Fruit fly (Drosophila melanogaster) whole organism, embryonic: ENCODE results near the gene CG7379.

Source experiments
- Atf-2 ChIP-seq: fragments of 200-800 bp; sonication (Bioruptor generic); optimal IDR thresholded peaks from 2 replicates; lab custom pipeline; 2016; ENCODE audit warnings: missing biosample characterization, missing genetic modification characterization
- CG10209 ChIP-seq: fragments of 200-800 bp; sonication (Bioruptor generic); optimal IDR thresholded peaks from 3 replicates; lab custom pipeline; 2017; ENCODE audit warnings: missing biosample characterization, mild to moderate bottlenecking, missing genetic modification characterization, missing genetic modification reagents
- CG12942 ChIP-seq: fragments of 200-800 bp; sonication (Bioruptor generic); optimal IDR thresholded peaks from 3 replicates; lab custom pipeline; 2016; ENCODE audit warnings: missing biosample characterization, missing genetic modification characterization
- CG13894 ChIP-seq: fragments of 200-800 bp; sonication (Bioruptor generic); optimal IDR thresholded peaks from 3 replicates; lab custom pipeline; 2018; ENCODE audit warnings: missing biosample characterization, mild to moderate bottlenecking, missing genetic modification characterization, moderate library complexity
- CG14014 ChIP-seq: fragments of 200-800 bp; sonication (Bioruptor generic); IDR thresholded peaks from 2 replicates; pipeline ENCODE4 v1.3.6; 2022; ENCODE audit warnings: missing biosample characterization, missing genetic modification characterization
- CG14050 ChIP-seq: fragments of 200-800 bp; sonication (Bioruptor generic); IDR thresholded peaks from 3 replicates; pipeline ENCODE4 v1.3.6; 2022; ENCODE audit warnings: missing biosample characterization, missing genetic modification characterization
- CG14710 ChIP-seq: fragments of 200-800 bp; sonication (Bioruptor generic); optimal IDR thresholded peaks from 3 replicates; lab custom pipeline; 2019; ENCODE audit warnings: missing biosample characterization, mild to moderate bottlenecking, missing genetic modification characterization, moderate library complexity
- CG15514 ChIP-seq: fragments of 200-800 bp; sonication (Bioruptor generic); optimal IDR thresholded peaks from 3 replicates; lab custom pipeline; 2017; ENCODE audit warnings: missing biosample characterization, missing genetic modification characterization, mild to moderate bottlenecking, moderate library complexity, missing genetic modification reagents
- CG16815 ChIP-seq: fragments of 200-800 bp; sonication (Bioruptor generic); optimal IDR thresholded peaks from 3 replicates; lab custom pipeline; 2017; ENCODE audit warnings: missing biosample characterization, mild to moderate bottlenecking, missing genetic modification characterization
- CG16863 ChIP-seq: fragments of 200-800 bp; sonication (Bioruptor generic); optimal IDR thresholded peaks from 3 replicates; lab custom pipeline; 2016; ENCODE audit warnings: missing biosample characterization, missing genetic modification characterization
- CG18011 ChIP-seq: fragments of 200-800 bp; sonication (Bioruptor generic); optimal IDR thresholded peaks from 2 replicates; lab custom pipeline; 2017; ENCODE audit warnings: missing biosample characterization, missing genetic modification characterization, mild to moderate bottlenecking, moderate library complexity, missing genotype
- CG3065 ChIP-seq: fragments of 200-800 bp; sonication (Bioruptor generic); optimal IDR thresholded peaks from 2 replicates; lab custom pipeline; 2016; ENCODE audit warnings: missing biosample characterization, missing genetic modification characterization
- CG3847 ChIP-seq: fragments of 200-800 bp; sonication (Bioruptor generic); IDR thresholded peaks from 2 replicates; pipeline ENCODE4 v1.3.6; 2022; ENCODE audit warnings: missing biosample characterization, missing genetic modification characterization
- CG6765 ChIP-seq: fragments of 200-800 bp; sonication (Bioruptor generic); optimal IDR thresholded peaks from 3 replicates; lab custom pipeline; 2017; ENCODE audit warnings: missing biosample characterization, mild to moderate bottlenecking, missing genetic modification characterization
- CG6813 ChIP-seq: fragments of 200-800 bp; sonication (Bioruptor generic); optimal IDR thresholded peaks from 2 replicates; lab custom pipeline; 2017; ENCODE audit warnings: missing biosample characterization, missing genetic modification characterization, mild to moderate bottlenecking, moderate library complexity, missing genetic modification reagents
- CG7271 ChIP-seq: fragments of 200-800 bp; sonication (Bioruptor generic); optimal IDR thresholded peaks from 2 replicates; lab custom pipeline; 2018; ENCODE audit warnings: missing biosample characterization, mild to moderate bottlenecking, missing genetic modification characterization, moderate library complexity
- CG8359 ChIP-seq: fragments of 200-800 bp; sonication (Bioruptor generic); optimal IDR thresholded peaks from 2 replicates; lab custom pipeline; 2017; ENCODE audit warnings: missing biosample characterization, mild to moderate bottlenecking, missing genetic modification characterization, borderline replicate concordance
- CkIIα-i1 ChIP-seq: fragments of 200-800 bp; sonication (Bioruptor generic); IDR thresholded peaks from 2 replicates; pipeline ENCODE4 v1.3.6; 2022; ENCODE audit warnings: missing biosample characterization, missing genetic modification characterization
- Doc3 ChIP-seq: fragments of 200-800 bp; sonication (Bioruptor generic); IDR thresholded peaks from 3 replicates; pipeline ENCODE4 v1.3.6; 2022; ENCODE audit warnings: missing biosample characterization, missing genetic modification characterization; ENCODE audit not compliant: partially characterized antibody
- E2f1 ChIP-seq: fragments of 200-800 bp; sonication (Bioruptor generic); IDR thresholded peaks from 2 replicates; pipeline ENCODE4 v1.3.6; 2022; ENCODE audit warnings: missing biosample characterization, missing genetic modification characterization
- HmgZ ChIP-seq: fragments of 200-800 bp; sonication (Bioruptor generic); optimal IDR thresholded peaks from 2 replicates; lab custom pipeline; 2018; ENCODE audit warnings: missing biosample characterization, mild to moderate bottlenecking, missing genetic modification characterization
- Med ChIP-seq: fragments of 200-800 bp; sonication (Bioruptor generic); peaks from one replicate; lab custom pipeline; 2016; ENCODE audit warnings: missing biosample characterization, missing genetic modification characterization, mild to moderate bottlenecking, inconsistent platforms, moderate library complexity
- NfI ChIP-seq: fragments of 200-800 bp; sonication (Bioruptor generic); optimal IDR thresholded peaks from 3 replicates; lab custom pipeline; 2018; ENCODE audit warnings: missing biosample characterization, mild to moderate bottlenecking, missing genetic modification characterization, moderate library complexity
- Oli ChIP-seq: fragments of 200-800 bp; sonication (Bioruptor generic); optimal IDR thresholded peaks from 2 replicates; lab custom pipeline; 2018; ENCODE audit warnings: missing biosample characterization, mild to moderate bottlenecking, missing genetic modification characterization, moderate library complexity
- Opbp ChIP-seq: fragments of 200-800 bp; sonication (Bioruptor generic); IDR thresholded peaks from 3 replicates; pipeline ENCODE4 v1.3.6; 2022; ENCODE audit warnings: missing biosample characterization, missing genetic modification characterization; ENCODE audit not compliant: partially characterized antibody
- Sox100B ChIP-seq: fragments of 200-800 bp; sonication (Bioruptor generic); optimal IDR thresholded peaks from 3 replicates; lab custom pipeline; 2018; ENCODE audit warnings: missing biosample characterization, mild to moderate bottlenecking, missing genetic modification characterization
- Trl ChIP-seq, 3 experiments: fragments of >200 bp in 2 of 3; fragments of 200-800 bp in 1 of 3; sonication (Bioruptor generic) in 1 of 3; optimal IDR thresholded peaks; 2 replicates in 1 of 3; 3 replicates in 2 of 3; lab custom pipeline; 2016 to 2017; ENCODE audit warnings: missing biosample characterization in 1 of 3, missing genetic modification characterization in 1 of 3
- Vsx1 ChIP-seq: fragments of 200-800 bp; sonication (Bioruptor generic); optimal IDR thresholded peaks from 2 replicates; lab custom pipeline; 2017; ENCODE audit warnings: missing biosample characterization, mild to moderate bottlenecking, missing genetic modification characterization, missing genetic modification reagents
- bcd ChIP-seq: fragments of 200-800 bp; sonication (Bioruptor generic); optimal IDR thresholded peaks from 2 replicates; lab custom pipeline; 2017; ENCODE audit warnings: missing biosample characterization, mild to moderate bottlenecking, missing genetic modification characterization
- crol ChIP-seq: fragments of 200-800 bp; sonication (Bioruptor generic); IDR thresholded peaks from 2 replicates; pipeline ENCODE4 v1.3.6; 2022; ENCODE audit warnings: missing biosample characterization, missing genetic modification characterization
- danr ChIP-seq: fragments of 200-800 bp; sonication (Bioruptor generic); IDR thresholded peaks from 2 replicates; pipeline ENCODE4 v1.3.6; 2022; ENCODE audit warnings: missing biosample characterization, missing genetic modification characterization
- en ChIP-seq: fragments of 200-800 bp; sonication (Bioruptor generic); optimal IDR thresholded peaks from 2 replicates; lab custom pipeline; 2016; ENCODE audit warnings: missing biosample characterization, missing genetic modification characterization
- gem ChIP-seq: fragments of 200-800 bp; sonication (Bioruptor generic); optimal IDR thresholded peaks from 2 replicates; lab custom pipeline; 2019; ENCODE audit warnings: missing biosample characterization, mild to moderate bottlenecking, missing genetic modification characterization, moderate library complexity
- ham ChIP-seq: fragments of 200-800 bp; sonication (Bioruptor generic); IDR thresholded peaks from 2 replicates; pipeline ENCODE4 v1.3.6; 2022; ENCODE audit warnings: missing biosample characterization, missing genetic modification characterization
- hb ChIP-seq: fragments of 200-800 bp; sonication (Bioruptor generic); IDR thresholded peaks from 3 replicates; pipeline ENCODE4 v1.3.6; 2022; ENCODE audit warnings: missing biosample characterization, missing genetic modification characterization; ENCODE audit not compliant: partially characterized antibody
- hbn ChIP-seq: fragments of 200-800 bp; sonication (Bioruptor generic); IDR thresholded peaks from 2 replicates; pipeline ENCODE4 v1.3.6; 2022; ENCODE audit warnings: missing biosample characterization, missing genetic modification characterization; ENCODE audit not compliant: partially characterized antibody
- hkb ChIP-seq, 2 experiments: fragments of 200-800 bp in 1 of 2; fragments of >200 bp in 1 of 2; sonication (Bioruptor generic) in 1 of 2; IDR thresholded peaks in 1 of 2; optimal IDR thresholded peaks in 1 of 2; 2 replicates each; pipeline versions ENCODE4 v1.3.6 to Lab custom; 2017 to 2022; ENCODE audit warnings: missing biosample characterization in 1 of 2, missing genetic modification characterization in 1 of 2
- insv ChIP-seq, 2 experiments: fragments of 200-800 bp; sonication (Bioruptor generic); optimal IDR thresholded peaks; 3 replicates each; lab custom pipeline; 2016 to 2018; ENCODE audit warnings: missing biosample characterization in 2 of 2, missing genetic modification characterization in 2 of 2
- jing ChIP-seq: fragments of 200-800 bp; sonication (Bioruptor generic); optimal IDR thresholded peaks from 2 replicates; lab custom pipeline; 2018; ENCODE audit warnings: missing biosample characterization, mild to moderate bottlenecking, missing genetic modification characterization
- kah ChIP-seq: fragments of 200-800 bp; sonication (Bioruptor generic); optimal IDR thresholded peaks from 2 replicates; lab custom pipeline; 2018; ENCODE audit warnings: missing biosample characterization, mild to moderate bottlenecking, missing genetic modification characterization
- mam ChIP-seq: fragments of 200-800 bp; sonication (Bioruptor generic); optimal IDR thresholded peaks from 3 replicates; lab custom pipeline; 2016; ENCODE audit warnings: missing biosample characterization, missing genetic modification characterization
- nom ChIP-seq: fragments of 200-800 bp; sonication (Bioruptor generic); optimal IDR thresholded peaks from 2 replicates; lab custom pipeline; 2017; ENCODE audit warnings: missing biosample characterization, missing genetic modification characterization, mild to moderate bottlenecking, moderate library complexity, missing genetic modification reagents
- phol ChIP-seq: fragments of 200-800 bp; sonication (Bioruptor generic); optimal IDR thresholded peaks from 3 replicates; lab custom pipeline; 2018; ENCODE audit warnings: missing biosample characterization, mild to moderate bottlenecking, missing genetic modification characterization, moderate library complexity
- scrt ChIP-seq: fragments of 200-800 bp; sonication (Bioruptor generic); optimal IDR thresholded peaks from 2 replicates; lab custom pipeline; 2018; ENCODE audit warnings: missing biosample characterization, mild to moderate bottlenecking, missing genetic modification characterization, moderate library complexity
- tap ChIP-seq: fragments of 200-800 bp; optimal IDR thresholded peaks from 3 replicates; lab custom pipeline; 2019; ENCODE audit warnings: missing biosample characterization, mild to moderate bottlenecking, missing genetic modification characterization, moderate library complexity
- tio ChIP-seq: fragments of 200-800 bp; sonication (Bioruptor generic); optimal IDR thresholded peaks from 2 replicates; lab custom pipeline; 2017; ENCODE audit warnings: missing biosample characterization, missing genetic modification characterization, inconsistent platforms
- wor ChIP-seq: fragments of 200-800 bp; sonication (Bioruptor generic); IDR thresholded peaks from 2 replicates; pipeline ENCODE4 v1.3.6; 2022; ENCODE audit warnings: missing biosample characterization, missing genetic modification characterization

Gene CG7379

dm6 chr3R:17794335-17795074, 3.6 kb downstream of the CG7379 start, which contains the start of gene CG43102 (continued):
- TF ChIP-seq CG3847 (GFP tag; lab: Robert Waterston, UW) (peak; percentile 46; the same call in 1 of the 2 replicates), CkIIα-i1 (GFP tag; lab: Robert Waterston, UW) (no peak), Doc3 (GFP tag; lab: Robert Waterston, UW) (peak; percentile 83), CG14014 (GFP tag; lab: Robert Waterston, UW) (peak; percentile 70), Vsx1 (GFP tag; lab: Kevin White, UChicago) (peak; percentile 31), jing (no peak), Trl (optimal IDR thresholded peaks at IDR 0.05; lab: Kevin White, UChicago) (no peak), Trl (GFP tag; optimal IDR thresholded peaks at IDR 0.05; lab: Kevin White, UChicago) (peak; percentile 3), Med (GFP tag; lab: Kevin White, UChicago) (peak; percentile 96), CG16863 (no peak), CG16815 (peak; percentile 2), CG18011 (peak; percentile 36), HmgZ (tag; lab: Kevin White, UChicago) (peak; percentile 62), insv (GFP tag; optimal IDR thresholded peaks at IDR 0.05; lab: Kevin White, UChicago) (no peak), wor (GFP tag; lab: Robert Waterston, UW) (no peak), Sox100B (GFP tag; lab: Kevin White, UChicago) (peak; percentile 43), nom (GFP tag; lab: Kevin White, UChicago) (peak; percentile 51), danr (no peak), CG8359 (GFP tag; lab: Kevin White, UChicago) (no peak), CG13894 (tag; lab: Kevin White, UChicago) (peak; percentile 51), Atf-2 (peak; percentile 46), phol (tag; lab: Kevin White, UChicago) (peak; percentile 53), E2f1 (GFP tag; lab: Robert Waterston, UW) (peak; percentile 63; the same call in 1 of the 2 replicates), bcd (GFP tag; lab: Kevin White, UChicago) (peak; percentile 46), CG6765 (peak; percentile 26), mam (GFP tag; lab: Kevin White, UChicago) (peak; percentile 61), crol (GFP tag; lab: Robert Waterston, UW) (no peak), gem (peak; percentile 81), kah (GFP tag; lab: Kevin White, UChicago) (peak; percentile 60), CG12942 (GFP tag; lab: Kevin White, UChicago) (peak; percentile 56), tio (GFP tag; lab: Kevin White, UChicago) (peak; percentile 34), Opbp (GFP tag; lab: Robert Waterston, UW) (peak; percentile 62; the same call in 1 of the 3 replicates), tap (tag; lab: Kevin White, UChicago) (peak; percentile 66), CG6813 (GFP tag; lab: Kevin White, UChicago) (peak; percentile 55), CG3065 (GFP tag; lab: Kevin White, UChicago) (no peak), ham (GFP tag; lab: Robert Waterston, UW) (no peak), en (GFP tag; lab: Kevin White, UChicago) (no peak), scrt (GFP tag; lab: Kevin White, UChicago) (peak; percentile 40), Oli (tag; lab: Kevin White, UChicago) (peak; percentile 65), CG14710 (tag; lab: Kevin White, UChicago) (peak; percentile 80), CG15514 (GFP tag; lab: Kevin White, UChicago) (peak; percentile 90), hb (GFP tag; lab: Robert Waterston, UW) (no peak), hbn (GFP tag; lab: Robert Waterston, UW) (0 out of 2 replicates have a peak, but pooled peaks have one; percentile 60), CG7271 (tag; lab: Kevin White, UChicago) (no peak), hkb (optimal IDR thresholded peaks at IDR 0.05; lab: Kevin White, UChicago) (no peak), hkb (GFP tag; IDR thresholded peaks at IDR 0.05; lab: Robert Waterston, UW) (peak; percentile 86), CG10209 (GFP tag; lab: Kevin White, UChicago) (peak; percentile 56), NfI (peak; percentile 76), CG14050 (peak; percentile 57)
